Worm (Caenorhabditis elegans): ENCODE results near the gene clec-49.
A peak's percentile ranks its signal among the peaks of the same experiment; 100 is the strongest.

clec-49 gene

DNA sequence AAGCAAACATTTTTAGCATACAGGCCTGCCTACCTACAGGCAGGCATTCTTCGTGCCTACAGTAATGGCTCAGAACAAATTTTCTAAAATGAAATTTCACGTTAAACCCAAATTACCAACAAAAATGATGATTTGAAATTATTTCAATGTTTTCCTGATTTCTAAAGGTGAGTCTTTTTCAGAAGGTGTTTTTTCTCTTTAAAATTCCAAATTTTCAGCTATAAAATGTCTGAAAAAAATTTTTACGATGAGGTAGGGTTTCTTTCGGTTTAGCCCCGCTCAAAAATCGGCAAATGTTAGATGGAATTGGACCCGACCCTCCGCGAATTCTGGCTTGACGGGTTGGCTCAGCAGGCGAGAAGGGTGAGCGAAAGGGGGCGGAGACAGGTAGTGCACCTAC is 5.2 kb downstream of the clec-49 start, which contains the start of gene W04E12.5:
Gene W04E12.5, plus strand, starts transcription at position 301 of the 400 bp plus-strand sequence.
- TF ChIP-seq aly-2 (tag; optimal IDR thresholded peaks at IDR 0.05) (no peak), elt-1 (tag; optimal IDR thresholded peaks at IDR 0.05) (no peak), R02D3.7 (tag; optimal IDR thresholded peaks at IDR 0.05) (no peak), ZK546.5 (tag; optimal IDR thresholded peaks at IDR 0.05) (no peak), nhr-28 (tag; optimal IDR thresholded peaks at IDR 0.05) (no peak), elt-3 (tag; optimal IDR thresholded peaks at IDR 0.05) (no peak)

DNA sequence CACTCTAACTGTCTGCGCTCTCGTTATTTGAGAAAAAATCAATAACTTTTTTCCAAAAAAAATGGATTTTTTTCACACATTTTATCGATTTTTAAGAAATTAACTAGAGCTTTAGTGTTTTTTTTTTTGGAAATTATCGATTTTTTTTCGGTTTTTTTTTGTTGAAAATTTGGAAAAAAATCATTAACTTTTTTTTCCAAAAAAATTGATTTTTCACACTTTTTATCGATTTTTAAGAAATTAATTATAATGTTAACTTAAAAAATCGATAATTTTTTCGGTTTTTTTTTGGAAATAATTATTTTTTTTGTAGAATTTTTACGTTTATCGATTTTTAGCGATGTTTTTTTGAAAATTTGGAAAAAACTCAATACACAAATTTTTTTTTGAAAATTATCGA is 6.8 kb downstream of the clec-49 start:
- TF ChIP-seq R02D3.7 (tag; optimal IDR thresholded peaks at IDR 0.05) (no peak), lin-15B (tag; optimal IDR thresholded peaks at IDR 0.05) (no peak), egl-27 (tag; optimal IDR thresholded peaks at IDR 0.05) (no peak), nhr-237 (tag; optimal IDR thresholded peaks at IDR 0.05) (no peak), nhr-11 (tag; optimal IDR thresholded peaks at IDR 0.05) (no peak), ceh-28 (tag; optimal IDR thresholded peaks at IDR 0.05) (peak; percentile 85)

DNA sequence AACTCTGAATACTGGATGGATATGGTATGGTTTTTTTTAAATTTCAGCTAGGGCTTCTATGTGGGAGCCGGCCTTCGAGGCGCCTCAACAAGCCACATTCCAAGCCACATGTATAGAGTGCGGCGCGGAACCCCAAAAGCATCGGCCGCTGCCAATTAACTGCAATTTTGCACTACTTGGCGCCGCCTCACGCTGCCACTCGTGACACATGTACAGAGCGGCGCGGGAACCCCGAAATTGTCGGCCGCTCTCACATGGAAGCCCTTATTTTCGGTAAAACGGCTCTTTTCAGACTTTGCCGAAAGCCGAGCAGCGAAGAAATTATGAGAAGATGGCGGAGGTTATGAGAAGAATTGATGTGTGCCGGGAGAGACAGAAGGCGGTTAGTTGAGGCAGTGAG is 7.2 kb downstream of the clec-49 start:
- TF ChIP-seq nhr-23 (tag; optimal IDR thresholded peaks at IDR 0.05) = no peak
- TF ChIP-seq elt-3 (tag; optimal IDR thresholded peaks at IDR 0.05) = no peak
- TF ChIP-seq ceh-28 (tag; optimal IDR thresholded peaks at IDR 0.05) = no peak
- no peak for TF ChIP-seq nhr-76 (tag; optimal IDR thresholded peaks at IDR 0.05)
- no peak for TF ChIP-seq eor-1 (tag; optimal IDR thresholded peaks at IDR 0.05)
- TF ChIP-seq lin-39 (tag; optimal IDR thresholded peaks at IDR 0.05) = no peak
- no peak for TF ChIP-seq unc-39 (tag; optimal IDR thresholded peaks at IDR 0.05)
- no peak for TF ChIP-seq elt-1 (tag; optimal IDR thresholded peaks at IDR 0.05)
- no peak for TF ChIP-seq nhr-67 (tag; optimal IDR thresholded peaks at IDR 0.05)
- no peak for TF ChIP-seq snpc-4 (tag; optimal IDR thresholded peaks at IDR 0.05)
- no peak for TF ChIP-seq nhr-237 (tag; optimal IDR thresholded peaks at IDR 0.05)
- TF ChIP-seq zag-1 (tag; optimal IDR thresholded peaks at IDR 0.05) = no peak
- TF ChIP-seq fkh-10 (GFP tag; optimal IDR thresholded peaks at IDR 0.05) = no peak
- TF ChIP-seq nhr-11 (tag; optimal IDR thresholded peaks at IDR 0.05) = no peak
- no peak for TF ChIP-seq skn-1 (tag; optimal IDR thresholded peaks at IDR 0.05)
- no peak for TF ChIP-seq lsy-12 (tag; optimal IDR thresholded peaks at IDR 0.05)
- TF ChIP-seq fos-1 (tag; optimal IDR thresholded peaks at IDR 0.05) = no peak
- no peak for TF ChIP-seq nhr-25 (tag; optimal IDR thresholded peaks at IDR 0.05)
- no peak for TF ChIP-seq egl-5 (tag; optimal IDR thresholded peaks at IDR 0.05)

DNA sequence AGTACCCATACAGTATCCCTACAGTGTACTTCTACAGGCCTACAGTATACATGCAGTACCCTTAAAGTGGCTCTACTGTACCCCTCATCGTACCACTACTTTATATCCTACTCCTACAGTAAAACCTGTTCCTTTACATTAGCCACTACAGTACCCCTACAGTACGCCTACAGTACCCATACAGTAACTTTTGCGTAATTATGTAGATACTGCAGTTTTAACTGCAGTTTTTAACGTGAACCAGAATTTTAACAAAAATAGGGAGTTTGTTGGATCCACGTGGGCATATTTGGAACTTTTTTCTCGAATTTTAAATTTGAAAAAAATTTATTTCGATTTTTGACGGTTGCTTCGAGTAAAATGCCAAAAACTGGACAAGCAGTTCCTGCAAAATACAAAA is 7.7 kb downstream of the clec-49 start, which contains the start of gene W04E12.4:
Gene W04E12.4, plus strand, starts transcription at position 301 of the 400 bp plus-strand sequence.
- TF ChIP-seq egl-5 (tag; optimal IDR thresholded peaks at IDR 0.05) (no peak), tbx-2 (tag; optimal IDR thresholded peaks at IDR 0.05) (no peak), mml-1 (tag; optimal IDR thresholded peaks at IDR 0.05) (no peak), skn-1 (tag; optimal IDR thresholded peaks at IDR 0.05) (no peak), ceh-82 (tag; optimal IDR thresholded peaks at IDR 0.05) (no peak), ceh-16 (tag; optimal IDR thresholded peaks at IDR 0.05) (no peak), ztf-4 (tag; optimal IDR thresholded peaks at IDR 0.05) (no peak), ceh-9 (tag; optimal IDR thresholded peaks at IDR 0.05) (no peak), nhr-43 (tag; optimal IDR thresholded peaks at IDR 0.05; ENCODE audit: poor library complexity, severe bottlenecking) (no peak), pha-4 (tag; optimal IDR thresholded peaks at IDR 0.05) (no peak)

DNA sequence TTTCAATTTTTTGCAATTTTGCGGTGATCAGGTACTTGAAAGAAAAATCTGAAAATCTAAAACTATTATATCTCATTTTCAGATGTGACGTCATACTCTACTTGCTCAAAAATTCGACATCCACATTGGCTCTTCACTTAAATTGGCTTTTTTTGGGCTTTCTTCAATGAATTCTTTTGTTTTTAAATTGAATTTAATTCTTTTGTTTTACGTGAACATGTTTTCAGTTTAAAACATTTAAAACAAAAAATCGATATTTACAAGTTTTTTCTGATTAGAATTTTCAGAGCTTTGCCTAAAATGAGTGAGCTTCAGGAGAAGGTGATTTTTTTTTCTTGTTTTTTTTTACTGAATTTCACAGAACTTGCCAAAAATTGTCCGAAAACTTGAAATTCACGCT is 9.4 kb downstream of the clec-49 start, which contains the start of gene W04E12.3:
Gene W04E12.3, plus strand, starts transcription at position 301 of the 400 bp plus-strand sequence.
- TF ChIP-seq ceh-28 (tag; optimal IDR thresholded peaks at IDR 0.05) (no peak), mml-1 (tag; optimal IDR thresholded peaks at IDR 0.05) (no peak), nhr-11 (tag; optimal IDR thresholded peaks at IDR 0.05) (no peak), nhr-23 (tag; optimal IDR thresholded peaks at IDR 0.05) (no peak), egl-5 (tag; optimal IDR thresholded peaks at IDR 0.05) (no peak), nhr-25 (tag; optimal IDR thresholded peaks at IDR 0.05) (no peak), sea-2 (GFP tag; optimal IDR thresholded peaks at IDR 0.05) (no peak)

DNA sequence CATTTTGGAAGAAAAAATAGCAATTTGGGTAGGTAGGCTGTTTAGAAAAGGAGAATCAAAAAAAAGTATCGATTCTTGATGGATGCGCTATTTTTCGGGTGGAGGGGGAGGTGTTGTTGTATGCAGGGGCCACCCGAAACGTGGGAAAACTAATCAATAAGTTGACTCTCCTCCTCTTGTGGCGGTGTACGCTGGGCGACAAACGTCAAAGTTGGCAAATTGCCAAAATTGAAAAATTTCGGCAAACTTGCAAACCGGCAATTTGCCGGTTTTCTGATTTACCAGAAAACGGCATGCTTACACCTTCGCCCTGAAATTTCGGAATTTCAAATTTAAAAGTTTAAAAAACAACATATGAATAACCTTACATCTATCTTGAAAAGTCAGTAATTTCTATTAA is 10.0 kb downstream of the clec-49 start, which contains the start of gene W04E12.2:
Gene W04E12.2, minus strand, starts transcription at position 101 of the 400 bp plus-strand sequence.
- TF ChIP-seq nhr-67 (tag; optimal IDR thresholded peaks at IDR 0.05) = no peak
- TF ChIP-seq ztf-11 (tag; optimal IDR thresholded peaks at IDR 0.05) = no peak
- no peak for TF ChIP-seq ceh-9 (tag; optimal IDR thresholded peaks at IDR 0.05)
- TF ChIP-seq nhr-11 (tag; optimal IDR thresholded peaks at IDR 0.05) = no peak
- no peak for TF ChIP-seq daf-12 (tag; optimal IDR thresholded peaks at IDR 0.05)

All from whole organism, L3 larva.